Worm (Caenorhabditis elegans): ENCODE data around the gene R07A4.3.
A peak's percentile ranks its signal among the peaks of the same experiment; 100 is the strongest.

Gene R07A4.3

ce11 chrX:10770988-10771496 is 17.5 kb downstream of the R07A4.3 start (continued):
- TF ChIP-seq aha-1 (tag; optimal IDR thresholded peaks at IDR 0.05), result peak; percentile 17
- TF ChIP-seq unc-98 (GFP tag; IDR thresholded peaks at IDR 0.05), result peak; percentile 34; the same call in 1 of the 2 replicates
- TF ChIP-seq lin-39 (tag; optimal IDR thresholded peaks at IDR 0.05), result peak; percentile 78
- TF ChIP-seq pax-3 (tag; optimal IDR thresholded peaks at IDR 0.05), result peak; percentile 69
- peak; percentile 49 to 88 for TF ChIP-seq mdl-1 (tag; optimal IDR thresholded peaks at IDR 0.05)
- TF ChIP-seq egl-27 (tag; optimal IDR thresholded peaks at IDR 0.05), result peak; percentile 9 to 68
- peak; percentile 87 for TF ChIP-seq swsn-7 (tag; optimal IDR thresholded peaks at IDR 0.05)
- TF ChIP-seq skn-1 (tag; optimal IDR thresholded peaks at IDR 0.05), result peak; percentile 75
- peak; percentile 67 for TF ChIP-seq C04F5.9 (tag; optimal IDR thresholded peaks at IDR 0.05)
- TF ChIP-seq unc-62 (GFP tag; optimal IDR thresholded peaks at IDR 0.05), result no peak
- TF ChIP-seq hpl-2 (GFP tag; optimal IDR thresholded peaks at IDR 0.05), result no peak
- peak; percentile 29 for TF ChIP-seq snpc-4 (tag; optimal IDR thresholded peaks at IDR 0.05)
- TF ChIP-seq lin-35 (GFP tag; optimal IDR thresholded peaks at IDR 0.05), result peak; percentile 41 to 75
- TF ChIP-seq pqm-1 (tag; optimal IDR thresholded peaks at IDR 0.05), result no peak
- TF ChIP-seq sptf-1 (tag; optimal IDR thresholded peaks at IDR 0.05), result no peak
- no peak for TF ChIP-seq nhr-28 (tag; optimal IDR thresholded peaks at IDR 0.05)
- peak; percentile 3 for TF ChIP-seq ama-1 (optimal IDR thresholded peaks at IDR 0.05)
- TF ChIP-seq Y116A8C.19 (tag; optimal IDR thresholded peaks at IDR 0.05; ENCODE audit: borderline replicate concordance), result no peak
- peak; percentile 95 for TF ChIP-seq snu-23 (GFP tag; optimal IDR thresholded peaks at IDR 0.05)
- TF ChIP-seq nhr-85 (tag), result peak; percentile 97
- peak; percentile 76 for TF ChIP-seq nhr-90 (tag; optimal IDR thresholded peaks at IDR 0.05; ENCODE audit: poor library complexity)
- TF ChIP-seq C34B4.2 (tag; optimal IDR thresholded peaks at IDR 0.05), result no peak
- TF ChIP-seq tbx-2 (tag; optimal IDR thresholded peaks at IDR 0.05), result peak; percentile 96
- peak; percentile 40 for TF ChIP-seq lir-3 (tag; optimal IDR thresholded peaks at IDR 0.05; ENCODE audit: poor library complexity)
- TF ChIP-seq mep-1 (tag; optimal IDR thresholded peaks at IDR 0.05), result peak; percentile 85
- peak; percentile 61; the same call in 1 of the 2 replicates for TF ChIP-seq ceh-88 (GFP tag; IDR thresholded peaks at IDR 0.05)
- peak; percentile 45 for TF ChIP-seq pag-3 (tag; optimal IDR thresholded peaks at IDR 0.05; ENCODE audit: borderline replicate concordance, insufficient read depth)
- no peak for TF ChIP-seq lin-15B (tag; optimal IDR thresholded peaks at IDR 0.05)
- peak in 3 of 6 experiments; percentile 4 to 95 (median 73) for TF ChIP-seq elt-3 (tag; optimal IDR thresholded peaks at IDR 0.05)
- peak; percentile 89 for TF ChIP-seq nhr-19 (GFP tag; conservative IDR thresholded peaks at IDR 0.05)
- peak; percentile 23 for TF ChIP-seq fos-1 (tag; optimal IDR thresholded peaks at IDR 0.05)
- TF ChIP-seq fkh-4 (tag; optimal IDR thresholded peaks at IDR 0.05; ENCODE audit: borderline replicate concordance), result no peak
- TF ChIP-seq nhr-20 (tag; optimal IDR thresholded peaks at IDR 0.05), result peak; percentile 98
- peak; percentile 50 to 55 for TF ChIP-seq efl-1 (optimal IDR thresholded peaks at IDR 0.05)
- TF ChIP-seq efl-1 (GFP tag; optimal IDR thresholded peaks at IDR 0.05 in 1 of 2), result peak; percentile 19 to 87
- peak; percentile 89 for TF ChIP-seq irx-1 (tag; optimal IDR thresholded peaks at IDR 0.05)
- no peak for TF ChIP-seq nhr-12 (tag; optimal IDR thresholded peaks at IDR 0.05)
- peak; percentile 71 for TF ChIP-seq nhr-77 (tag; optimal IDR thresholded peaks at IDR 0.05)
- TF ChIP-seq F16B12.6 (tag; optimal IDR thresholded peaks at IDR 0.05), result no peak
- peak; percentile 75 for TF ChIP-seq sox-4 (tag; optimal IDR thresholded peaks at IDR 0.05)
- peak; percentile 78 for TF ChIP-seq nhr-11 (tag; optimal IDR thresholded peaks at IDR 0.05)
- TF ChIP-seq isw-1 (GFP tag; IDR thresholded peaks at IDR 0.05), result peak; percentile 50

ce11 chrX:10772165-10772584 is 18.7 kb downstream of the R07A4.3 start:
- TF ChIP-seq lin-15B (tag; optimal IDR thresholded peaks at IDR 0.05), result no peak
- no peak for TF ChIP-seq ceh-90 (tag; optimal IDR thresholded peaks at IDR 0.05)
- peak; percentile 14 for TF ChIP-seq pqm-1 (tag; optimal IDR thresholded peaks at IDR 0.05)
- peak; percentile 1 to 26 (median 25) for TF ChIP-seq dpl-1 (GFP tag; optimal IDR thresholded peaks at IDR 0.05)
- peak; percentile 30 to 34 for TF ChIP-seq efl-1 (optimal IDR thresholded peaks at IDR 0.05)
- TF ChIP-seq efl-1 (GFP tag; optimal IDR thresholded peaks at IDR 0.05 in 1 of 2), result peak in 1 of 2 experiments; percentile 91
- peak; percentile 88 for TF ChIP-seq nhr-85 (tag)
- TF ChIP-seq F16B12.6 (tag; optimal IDR thresholded peaks at IDR 0.05), result no peak
- no peak for TF ChIP-seq unc-62 (GFP tag; optimal IDR thresholded peaks at IDR 0.05)
- peak; percentile 93 for TF ChIP-seq nhr-20 (tag; optimal IDR thresholded peaks at IDR 0.05)
- TF ChIP-seq sox-4 (tag; optimal IDR thresholded peaks at IDR 0.05), result no peak
- TF ChIP-seq lir-3 (tag; optimal IDR thresholded peaks at IDR 0.05; ENCODE audit: poor library complexity), result peak; percentile 64
- TF ChIP-seq dsc-1 (tag; optimal IDR thresholded peaks at IDR 0.05), result no peak
- no peak for TF ChIP-seq ces-1 (GFP tag; optimal IDR thresholded peaks at IDR 0.05)
- no peak for TF ChIP-seq nhr-11 (tag; optimal IDR thresholded peaks at IDR 0.05)
- peak; percentile 95 for TF ChIP-seq lin-14 (GFP tag; optimal IDR thresholded peaks at IDR 0.05)
- TF ChIP-seq ceh-63 (GFP tag; optimal IDR thresholded peaks at IDR 0.05), result no peak
- TF ChIP-seq hlh-17 (GFP tag; optimal IDR thresholded peaks at IDR 0.05; ENCODE audit: borderline replicate concordance), result no peak
- no peak for TF ChIP-seq isw-1 (GFP tag; IDR thresholded peaks at IDR 0.05)
- peak; percentile 87 for TF ChIP-seq elt-2 (tag; optimal IDR thresholded peaks at IDR 0.05)
- TF ChIP-seq egl-27 (tag; optimal IDR thresholded peaks at IDR 0.05), result peak; percentile 52 to 69
- peak; percentile 27; the same call in 1 of the 2 replicates for TF ChIP-seq ceh-88 (GFP tag; IDR thresholded peaks at IDR 0.05)
- peak; percentile 32 for TF ChIP-seq fos-1 (tag; optimal IDR thresholded peaks at IDR 0.05)
- no peak for TF ChIP-seq nhr-28 (tag; optimal IDR thresholded peaks at IDR 0.05)
